Worm (Caenorhabditis elegans) whole organism, L1 larva: ENCODE results near the gene sec-5.

Source experiments
- C04F5.9 ChIP-seq: sonication (generic microtip); optimal IDR thresholded peaks from 2 replicates; lab custom pipeline; 2016; ENCODE audit warnings: missing genetic modification characterization, missing compliant biosample characterization
- alr-1 ChIP-seq: fragments of 200-800 bp; sonication (Bioruptor generic); optimal IDR thresholded peaks from 2 replicates; lab custom pipeline; 2018; ENCODE audit warnings: borderline replicate concordance, mild to moderate bottlenecking, missing genetic modification characterization, missing compliant biosample characterization
- blmp-1 ChIP-seq: fragments of 150-350 bp; optimal IDR thresholded peaks from 2 replicates; lab custom pipeline; 2014; ENCODE audit warnings: missing biosample characterization, missing genetic modification characterization
- ces-1 ChIP-seq: fragments of 150-350 bp; optimal IDR thresholded peaks from 2 replicates; lab custom pipeline; 2014; ENCODE audit warnings: missing biosample characterization, missing genetic modification reagents, missing genetic modification characterization
- dpl-1 ChIP-seq, 3 experiments: fragments of 150-350 bp in 2 of 3; sonication (generic microtip) in 1 of 3; optimal IDR thresholded peaks; 2 replicates each; lab custom pipeline; 2014 to 2017; ENCODE audit warnings: missing biosample characterization in 3 of 3, missing genetic modification characterization in 3 of 3, missing genetic modification reagents in 3 of 3
- elt-3 ChIP-seq, 6 experiments: fragments of 150-350 bp in 1 of 6; sonication (generic microtip); optimal IDR thresholded peaks; 2 replicates each; lab custom pipeline; 2017 to 2018; ENCODE audit warnings: missing biosample characterization in 6 of 6, missing genetic modification characterization in 6 of 6, inconsistent platforms in 1 of 6
- fkh-4 ChIP-seq: sonication (generic microtip); optimal IDR thresholded peaks from 2 replicates; lab custom pipeline; 2016; ENCODE audit warnings: missing compliant biosample characterization, missing genetic modification characterization, borderline replicate concordance
- fkh-8 ChIP-seq: sonication (generic microtip); optimal IDR thresholded peaks from 2 replicates; lab custom pipeline; 2016; ENCODE audit warnings: mild to moderate bottlenecking, missing genetic modification characterization, missing compliant biosample characterization
- fos-1 ChIP-seq: fragments of 150-350 bp; optimal IDR thresholded peaks from 2 replicates; lab custom pipeline; 2014; ENCODE audit warnings: missing biosample characterization, missing genetic modification characterization
- hlh-4 ChIP-seq: sonication (generic microtip); optimal IDR thresholded peaks from 2 replicates; lab custom pipeline; 2016; ENCODE audit warnings: mild to moderate bottlenecking, missing genetic modification characterization, missing compliant biosample characterization
- lin-13 ChIP-seq: fragments of 150-350 bp; optimal IDR thresholded peaks from 2 replicates; lab custom pipeline; 2014; ENCODE audit warnings: missing biosample characterization, missing genetic modification reagents, missing genetic modification characterization
- snu-23 ChIP-seq: sonication (generic microtip); optimal IDR thresholded peaks from 2 replicates; lab custom pipeline; 2016; ENCODE audit warnings: missing genetic modification characterization, missing compliant biosample characterization
- unc-62 ChIP-seq: fragments of 150-350 bp; optimal IDR thresholded peaks from 2 replicates; lab custom pipeline; 2014; ENCODE audit warnings: missing biosample characterization, missing genetic modification reagents, missing genetic modification characterization
- zag-1 ChIP-seq: fragments of 150-350 bp; optimal IDR thresholded peaks from 2 replicates; lab custom pipeline; 2014; ENCODE audit warnings: missing biosample characterization, missing genetic modification characterization

- no peak for TF ChIP-seq fkh-4 (tag; lab: Kevin White, UChicago)
- no peak for TF ChIP-seq unc-62 (GFP tag; lab: Kevin White, UChicago)
- no peak for TF ChIP-seq hlh-4 (tag; lab: Kevin White, UChicago)
- TF ChIP-seq C04F5.9 (tag; lab: Kevin White, UChicago), result no peak
- no peak for TF ChIP-seq zag-1 (tag; lab: Kevin White, UChicago)
- TF ChIP-seq fkh-8 (tag; lab: Kevin White, UChicago), result no peak
- TF ChIP-seq ces-1 (GFP tag; lab: Kevin White, UChicago), result no peak
- no peak for TF ChIP-seq fos-1 (tag; lab: Kevin White, UChicago)
- TF ChIP-seq alr-1 (tag; lab: Kevin White, UChicago), result no peak
- no peak for TF ChIP-seq dpl-1 (GFP tag; optimal IDR thresholded peaks at IDR 0.05; lab: Kevin White, UChicago)
- no peak for TF ChIP-seq snu-23
- no peak for TF ChIP-seq blmp-1 (tag; lab: Kevin White, UChicago)
- no peak for TF ChIP-seq elt-3 (tag; optimal IDR thresholded peaks at IDR 0.05; lab: Kevin White, UChicago)
- no peak for TF ChIP-seq lin-13 (GFP tag; lab: Kevin White, UChicago)
These were observed 49.6 kb downstream of the sec-5 start for ce11 chrII:9127379-9127778.
